Fruit fly (Drosophila melanogaster) whole organism: ENCODE data around the gene Tpst.

Experiments used
- CG8478 ChIP-seq: fragments of >200 bp; optimal IDR thresholded peaks from 2 replicates; lab custom pipeline; 2018; ENCODE audit warnings: inconsistent platforms
- usp ChIP-seq: fragments of >200 bp; optimal IDR thresholded peaks from 2 replicates; lab custom pipeline; 2017; ENCODE audit warnings: missing biosample characterization, missing genetic modification characterization, mixed read lengths

DNA sequence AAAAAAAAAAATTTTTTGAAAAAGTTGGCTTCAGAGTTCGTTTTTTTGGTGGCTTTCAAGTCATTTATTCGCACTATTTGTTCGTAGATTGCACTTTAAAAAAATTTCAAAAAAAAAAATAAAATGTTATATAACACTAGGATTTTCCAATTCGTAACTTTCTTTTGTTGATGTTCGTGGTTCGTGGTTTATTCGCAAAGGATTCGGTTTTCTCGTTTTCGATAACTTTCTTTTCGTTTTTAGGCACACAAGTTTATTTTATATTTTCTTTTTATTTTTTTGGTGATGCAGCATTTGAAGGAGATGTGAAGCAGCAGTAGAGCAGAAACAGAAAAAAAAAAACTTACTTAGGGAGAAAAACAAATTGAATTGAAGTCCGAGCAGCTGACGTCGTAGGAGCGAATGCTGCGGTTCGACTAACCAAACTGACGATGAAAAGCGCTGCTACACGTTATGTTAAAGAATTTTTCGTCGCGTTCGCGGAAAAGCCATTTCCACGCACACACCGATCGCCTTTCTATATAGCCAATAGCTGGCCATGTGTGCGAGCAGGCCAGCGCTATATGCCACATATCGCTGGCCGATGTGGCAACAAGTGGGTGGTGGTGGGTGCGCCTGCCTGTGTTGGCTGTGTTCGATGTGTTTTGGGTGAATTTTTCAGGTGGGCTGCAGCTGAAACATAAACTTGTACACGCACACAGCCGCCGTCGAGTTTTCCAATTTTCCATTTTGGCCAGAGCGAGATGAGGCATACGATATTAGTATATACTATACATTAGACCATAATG, 38.6 kb downstream of the Tpst start, which contains the start of gene up:
- no peak for TF ChIP-seq usp (GFP tag; lab: Kevin White, UChicago)
- TF ChIP-seq CG8478 (lab: Kevin White, UChicago): no peak
